Worm (Caenorhabditis elegans) whole organism, mixed stage, embryonic: Measurements from ENCODE around the gene clec-138.

ENCODE experiments used
- blmp-1 ChIP-seq: fragments of 150-350 bp; optimal IDR thresholded peaks from 2 replicates; lab custom pipeline; 2014; ENCODE audit warnings: missing biosample characterization, missing genetic modification characterization
- ceh-83 ChIP-seq: fragments of 200-800 bp; sonication (Bioruptor generic); optimal IDR thresholded peaks from 2 replicates; lab custom pipeline; 2018; ENCODE audit warnings: mild to moderate bottlenecking, missing genetic modification characterization, missing compliant biosample characterization
- ces-1 ChIP-seq: fragments of 150-350 bp; optimal IDR thresholded peaks from 2 replicates; lab custom pipeline; 2014; ENCODE audit warnings: missing biosample characterization, missing genetic modification reagents, missing genetic modification characterization
- elt-3 ChIP-seq: fragments of 150-350 bp; optimal IDR thresholded peaks from 2 replicates; lab custom pipeline; 2014; ENCODE audit warnings: missing biosample characterization, missing genetic modification characterization
- mep-1 ChIP-seq: fragments of 150-350 bp; optimal IDR thresholded peaks from 2 replicates; lab custom pipeline; 2017; ENCODE audit warnings: missing biosample characterization, missing genetic modification reagents, missing genetic modification characterization, inconsistent platforms
- nhr-12 ChIP-seq: fragments of 150-350 bp; optimal IDR thresholded peaks from 2 replicates; lab custom pipeline; 2014; ENCODE audit warnings: missing biosample characterization, missing genetic modification characterization
- snpc-4 ChIP-seq: fragments of 150-350 bp; optimal IDR thresholded peaks from 2 replicates; lab custom pipeline; 2014; ENCODE audit warnings: missing biosample characterization, missing genetic modification characterization
- unc-62 ChIP-seq: fragments of 150-350 bp; optimal IDR thresholded peaks from 2 replicates; lab custom pipeline; 2014; ENCODE audit warnings: missing biosample characterization, missing genetic modification reagents, missing genetic modification characterization

DNA sequence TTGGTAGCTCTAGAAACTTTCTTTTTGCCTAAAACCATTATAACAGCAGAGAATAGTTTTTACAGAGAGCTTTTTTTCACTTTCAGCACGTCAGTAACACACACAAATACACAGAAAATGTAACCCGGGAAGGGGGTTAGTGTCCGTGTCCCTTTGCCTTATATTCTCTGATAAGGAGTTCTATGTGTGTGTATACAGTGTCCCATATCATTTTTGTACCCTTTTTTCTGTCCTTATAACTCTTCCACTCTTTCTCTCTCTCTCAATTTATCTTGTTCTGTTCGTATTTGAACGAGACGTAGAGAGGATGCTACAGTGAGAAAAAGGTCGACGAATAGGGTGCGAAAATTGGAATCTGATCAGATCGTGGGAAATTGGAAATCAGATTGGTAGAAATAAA, 20.8 kb downstream of the clec-138 start:
- TF ChIP-seq ceh-83 (GFP tag; lab: Kevin White, UChicago), result no peak
- TF ChIP-seq blmp-1 (tag; lab: Kevin White, UChicago), result no peak
- TF ChIP-seq unc-62 (GFP tag; lab: Kevin White, UChicago), result no peak
- TF ChIP-seq ces-1 (GFP tag; lab: Kevin White, UChicago), result no peak
- TF ChIP-seq elt-3 (tag; lab: Kevin White, UChicago), result no peak
- no peak for TF ChIP-seq nhr-12 (tag; lab: Kevin White, UChicago)
- no peak for TF ChIP-seq mep-1
- TF ChIP-seq snpc-4 (tag; lab: Kevin White, UChicago), result no peak
